Fruit fly (Drosophila melanogaster): ENCODE data around the gene CG10019.

DNA sequence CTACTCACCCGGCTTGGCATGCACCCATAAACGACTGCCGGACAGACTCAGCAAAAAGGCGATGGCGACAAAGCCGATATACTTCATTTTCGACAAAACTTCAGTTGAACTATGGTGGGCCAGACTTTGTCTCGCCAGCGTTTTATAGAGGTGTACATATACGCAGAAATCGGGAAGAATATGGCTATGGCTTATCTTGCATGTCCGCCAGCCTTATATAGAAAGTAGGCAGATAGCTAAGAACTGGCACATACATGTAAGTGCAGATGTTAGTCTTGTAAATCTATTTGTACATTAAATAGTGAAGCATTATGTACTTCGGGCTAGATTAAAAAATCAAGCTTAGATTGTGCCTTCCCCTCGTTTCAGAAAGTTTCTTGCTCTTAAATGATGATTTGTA lies 37.2 kb upstream of the CG10019 start, which contains the start of gene CG3513:
- TF ChIP-seq lz (GFP tag; optimal IDR thresholded peaks at IDR 0.05), result no peak
- no peak for TF ChIP-seq ss (GFP tag; optimal IDR thresholded peaks at IDR 0.05)
- no peak for TF ChIP-seq Blimp-1 (GFP tag; optimal IDR thresholded peaks at IDR 0.05)
- TF ChIP-seq Eip75B (GFP tag; optimal IDR thresholded peaks at IDR 0.05), result no peak
- TF ChIP-seq Hr39 (GFP tag; optimal IDR thresholded peaks at IDR 0.05), result no peak
- no peak for TF ChIP-seq Eip78C (GFP tag)
- no peak for TF ChIP-seq Gug (GFP tag; IDR thresholded peaks at IDR 0.05)
- TF ChIP-seq Smox (GFP tag; optimal IDR thresholded peaks at IDR 0.05), result no peak
- no peak for TF ChIP-seq Ets96B (tag; optimal IDR thresholded peaks at IDR 0.05)
- no peak for TF ChIP-seq CG15336 (GFP tag; IDR thresholded peaks at IDR 0.05)
- TF ChIP-seq Hr4 (GFP tag; optimal IDR thresholded peaks at IDR 0.05), result no peak
- TF ChIP-seq CG34406 (GFP tag; optimal IDR thresholded peaks at IDR 0.05), result no peak
